Fruit fly (Drosophila melanogaster) whole organism, embryonic: ENCODE measurements around the gene obst-B.

Source experiments
- Blimp-1 ChIP-seq: fragments of 200-800 bp; sonication (Bioruptor generic); optimal IDR thresholded peaks from 3 replicates; lab custom pipeline; 2018; ENCODE audit warnings: missing biosample characterization, missing genetic modification characterization, mild to moderate bottlenecking, moderate library complexity, missing genetic modification reagents
- CG10654 ChIP-seq: fragments of 200-800 bp; sonication (Bioruptor generic); optimal IDR thresholded peaks from 2 replicates; lab custom pipeline; 2016; ENCODE audit warnings: missing biosample characterization, missing genetic modification characterization
- CG2129 ChIP-seq: fragments of 200-800 bp; sonication (Bioruptor generic); IDR thresholded peaks from 2 replicates; pipeline ENCODE4 v1.3.6; 2022; ENCODE audit warnings: missing biosample characterization, missing genetic modification characterization; ENCODE audit not compliant: partially characterized antibody
- CG7556 ChIP-seq: fragments of 200-800 bp; sonication (Bioruptor generic); optimal IDR thresholded peaks from 2 replicates; lab custom pipeline; 2017; ENCODE audit warnings: missing biosample characterization, mild to moderate bottlenecking, missing genetic modification characterization
- Dll ChIP-seq: fragments of 200-800 bp; sonication (Bioruptor generic); IDR thresholded peaks from 4 replicates; pipeline ENCODE4 v1.3.6; 2022; ENCODE audit warnings: missing biosample characterization, missing genetic modification characterization; ENCODE audit not compliant: partially characterized antibody
- Doc3 ChIP-seq: fragments of 200-800 bp; sonication (Bioruptor generic); IDR thresholded peaks from 3 replicates; pipeline ENCODE4 v1.3.6; 2022; ENCODE audit warnings: missing biosample characterization, missing genetic modification characterization; ENCODE audit not compliant: partially characterized antibody
- E2f2 ChIP-seq: fragments of 200-800 bp; sonication (Bioruptor generic); IDR thresholded peaks from 2 replicates; pipeline ENCODE4 v1.3.6; 2022; ENCODE audit warnings: missing biosample characterization, missing genetic modification characterization
- Fer2 ChIP-seq: fragments of 200-800 bp; sonication (Bioruptor generic); optimal IDR thresholded peaks from 2 replicates; lab custom pipeline; 2018; ENCODE audit warnings: missing biosample characterization, mild to moderate bottlenecking, missing genetic modification characterization, moderate library complexity
- MTF-1 ChIP-seq: fragments of 200-800 bp; sonication (Bioruptor generic); optimal IDR thresholded peaks from 2 replicates; lab custom pipeline; 2018; ENCODE audit warnings: missing biosample characterization, mild to moderate bottlenecking, missing genetic modification characterization, borderline replicate concordance
- Poxn ChIP-seq: fragments of 200-800 bp; sonication (Bioruptor generic); IDR thresholded peaks from 2 replicates; pipeline ENCODE4 v1.3.6; 2022; ENCODE audit warnings: missing biosample characterization, missing genetic modification characterization
- amos ChIP-seq: fragments of 200-800 bp; sonication (Bioruptor generic); IDR thresholded peaks from 2 replicates; pipeline ENCODE4 v1.3.6; 2022; ENCODE audit warnings: missing biosample characterization, missing genetic modification characterization; ENCODE audit not compliant: partially characterized antibody
- br ChIP-seq: fragments of >200 bp; optimal IDR thresholded peaks from 2 replicates; lab custom pipeline; 2017
- fd64A ChIP-seq: fragments of 200-800 bp; sonication (Bioruptor generic); optimal IDR thresholded peaks from 3 replicates; lab custom pipeline; 2018; ENCODE audit warnings: missing biosample characterization, mild to moderate bottlenecking, missing genetic modification characterization

dm6 chr2L:10004574-10004973 lies 27.9 kb upstream of the obst-B start:
- no peak for TF ChIP-seq Doc3 (GFP tag; lab: Robert Waterston, UW)
- TF ChIP-seq br (lab: Kevin White, UChicago), result no peak
- no peak for TF ChIP-seq fd64A (GFP tag; lab: Kevin White, UChicago)
- no peak for TF ChIP-seq CG7556 (GFP tag; lab: Kevin White, UChicago)
- TF ChIP-seq Blimp-1 (GFP tag; lab: Kevin White, UChicago), result no peak
- peak; percentile 18; the same call in 1 of the 2 replicates for TF ChIP-seq E2f2
- TF ChIP-seq amos (GFP tag; lab: Robert Waterston, UW), result no peak
- no peak for TF ChIP-seq Fer2 (tag; lab: Kevin White, UChicago)
- TF ChIP-seq Dll (GFP tag; lab: Robert Waterston, UW), result 0 out of 4 replicates have a peak, but pooled peaks have one; percentile 11
- TF ChIP-seq CG2129, result no peak
- TF ChIP-seq MTF-1 (GFP tag; lab: Kevin White, UChicago), result no peak
- no peak for TF ChIP-seq Poxn (GFP tag; lab: Robert Waterston, UW)
- no peak for TF ChIP-seq CG10654 (GFP tag; lab: Kevin White, UChicago)
